Worm (Caenorhabditis elegans) whole organism, mixed stage, embryonic: ENCODE measurements around the gene srw-20.

Source experiments
- ces-1 ChIP-seq: fragments of 150-350 bp; optimal IDR thresholded peaks from 2 replicates; lab custom pipeline; 2014; ENCODE audit warnings: missing biosample characterization, missing genetic modification reagents, missing genetic modification characterization
- cnd-1 ChIP-seq: fragments of 200-800 bp; sonication (Bioruptor generic); optimal IDR thresholded peaks from 2 replicates; lab custom pipeline; 2018; ENCODE audit warnings: mild to moderate bottlenecking, missing genetic modification characterization, missing compliant biosample characterization
- lin-13 ChIP-seq: fragments of 150-350 bp; optimal IDR thresholded peaks from 2 replicates; lab custom pipeline; 2014; ENCODE audit warnings: missing biosample characterization, missing genetic modification characterization
- nhr-12 ChIP-seq: fragments of 150-350 bp; optimal IDR thresholded peaks from 2 replicates; lab custom pipeline; 2014; ENCODE audit warnings: missing biosample characterization, missing genetic modification characterization
- nhr-28 ChIP-seq: fragments of 150-350 bp; optimal IDR thresholded peaks from 2 replicates; lab custom pipeline; 2014; ENCODE audit warnings: missing biosample characterization, missing genetic modification characterization
- snpc-4 ChIP-seq: fragments of 150-350 bp; optimal IDR thresholded peaks from 2 replicates; lab custom pipeline; 2014; ENCODE audit warnings: missing biosample characterization, missing genetic modification characterization
- unc-39 ChIP-seq: fragments of 150-350 bp; optimal IDR thresholded peaks from 2 replicates; lab custom pipeline; 2014; ENCODE audit warnings: missing biosample characterization, missing genetic modification characterization
- unc-62 ChIP-seq: fragments of 150-350 bp; optimal IDR thresholded peaks from 2 replicates; lab custom pipeline; 2014; ENCODE audit warnings: missing biosample characterization, missing genetic modification reagents, missing genetic modification characterization
- ztf-11 ChIP-seq: fragments of 150-350 bp; optimal IDR thresholded peaks from 2 replicates; lab custom pipeline; 2014; ENCODE audit warnings: missing biosample characterization, missing genetic modification characterization

DNA sequence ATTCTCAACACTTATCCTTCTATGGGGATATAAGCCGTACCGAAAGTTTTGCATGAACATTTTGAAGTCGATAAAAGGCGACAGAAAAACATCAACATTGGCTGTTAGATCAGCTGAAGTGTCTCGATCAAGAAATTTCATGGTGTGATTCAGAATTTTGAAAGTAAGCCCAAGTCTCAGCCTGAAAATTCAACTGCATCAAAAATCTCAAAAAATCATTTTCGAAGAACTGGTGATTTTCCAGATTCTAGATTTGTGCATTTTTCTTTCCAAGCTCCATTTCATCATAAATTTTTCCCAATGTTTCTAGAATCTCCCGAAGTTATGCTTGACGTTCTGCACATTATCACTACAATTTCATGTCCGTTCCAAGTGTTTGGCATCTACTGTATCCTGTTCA lies 15.0 kb downstream of the srw-20 start, which contains the start of gene srh-255:
- TF ChIP-seq nhr-28 (tag; lab: Kevin White, UChicago) (no peak), ces-1 (no peak), lin-13 (tag; lab: Kevin White, UChicago) (no peak), cnd-1 (tag; lab: Kevin White, UChicago) (no peak), snpc-4 (tag; lab: Kevin White, UChicago) (no peak), ztf-11 (tag; lab: Kevin White, UChicago) (no peak), unc-39 (no peak), unc-62 (GFP tag; lab: Kevin White, UChicago) (no peak), nhr-12 (tag; lab: Kevin White, UChicago) (no peak)
